Fruit fly (Drosophila melanogaster): Measurements from ENCODE around the gene CG15387.

dm6 chr2L:2239284-2239683, 13.2 kb upstream of the CG15387 start, which contains the start of gene Tengl2:
- TF ChIP-seq CG14711 (tag; optimal IDR thresholded peaks at IDR 0.05) (no peak), CG1620 (GFP tag; optimal IDR thresholded peaks at IDR 0.05) (no peak), pad (GFP tag; optimal IDR thresholded peaks at IDR 0.05) (no peak), kay (GFP tag; ENCODE audit: borderline replicate concordance) (no peak), CG5204 (GFP tag; optimal IDR thresholded peaks at IDR 0.05) (no peak), Clk (GFP tag; optimal IDR thresholded peaks at IDR 0.05) (no peak), ovo (GFP tag; optimal IDR thresholded peaks at IDR 0.05) (no peak), cnc (optimal IDR thresholded peaks at IDR 0.05) (no peak), CG7101 (tag; optimal IDR thresholded peaks at IDR 0.05) (no peak), bab1 (GFP tag; optimal IDR thresholded peaks at IDR 0.05) (no peak), toe (GFP tag; optimal IDR thresholded peaks at IDR 0.05) (no peak), tj (GFP tag; optimal IDR thresholded peaks at IDR 0.05) (no peak)

Data from whole organism, adult.